Worm (Caenorhabditis elegans) whole organism, L3 larva: ENCODE data around the gene aptf-3.

Experiments used
- nhr-25 ChIP-seq: sonication (generic microtip); optimal IDR thresholded peaks from 2 replicates; lab custom pipeline; 2017; ENCODE audit warnings: missing biosample characterization, missing genetic modification characterization
- nhr-76 ChIP-seq: fragments of 150-350 bp; sonication (generic microtip); optimal IDR thresholded peaks from 5 replicates; lab custom pipeline; 2014; ENCODE audit warnings: missing biosample characterization, missing genetic modification characterization
- tbx-2 ChIP-seq: sonication (generic microtip); optimal IDR thresholded peaks from 2 replicates; lab custom pipeline; 2016; ENCODE audit warnings: mild to moderate bottlenecking, missing genetic modification characterization, missing compliant biosample characterization

DNA sequence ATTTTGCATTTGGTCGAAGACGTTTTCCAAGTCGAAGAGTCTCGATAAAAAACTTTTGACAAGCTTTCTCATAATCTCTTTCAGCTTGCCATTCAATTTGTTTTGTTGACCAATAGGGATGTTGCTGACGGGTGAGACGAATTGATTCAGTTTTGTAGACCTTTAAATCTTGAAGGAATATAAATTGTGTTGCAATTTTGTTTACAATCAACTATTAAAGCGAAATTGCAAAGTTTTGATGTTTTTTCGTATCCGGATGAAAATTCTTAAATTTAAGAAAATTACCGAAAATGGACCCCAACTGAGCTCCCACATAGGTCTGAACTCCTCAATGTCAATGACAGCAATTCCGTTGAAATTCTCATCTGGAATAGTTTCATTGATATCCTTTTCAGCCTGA is 22.2 kb downstream of the aptf-3 start:
- TF ChIP-seq tbx-2 (no peak), nhr-25 (tag; lab: Kevin White, UChicago) (no peak), nhr-76 (tag; lab: Kevin White, UChicago) (no peak)
